5 fruit fly cellular contexts compared by ENCODE assay signal in the genomic region with DNA sequence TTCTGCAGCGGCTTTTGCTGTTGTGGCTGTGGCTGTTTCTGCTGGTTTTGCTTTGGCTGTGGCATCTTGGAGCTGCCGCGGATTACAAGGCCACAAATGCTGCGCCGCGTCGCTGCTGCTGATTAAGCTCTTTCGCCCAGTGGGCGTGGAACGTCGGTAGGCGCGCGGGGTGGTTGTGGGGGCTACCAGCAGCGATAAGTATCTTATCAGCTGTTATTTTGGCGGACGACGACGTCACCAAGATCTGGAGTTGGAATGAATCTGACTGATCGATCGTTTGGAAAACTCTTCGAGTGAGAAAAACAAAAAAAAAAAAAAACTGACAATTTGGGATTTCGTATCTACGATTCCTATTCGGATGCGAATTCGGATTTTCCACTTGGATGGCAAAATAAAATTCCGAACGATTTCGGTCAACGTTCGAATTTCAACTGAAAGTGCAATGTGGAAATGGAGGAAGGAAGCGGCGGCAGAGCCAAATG.
A peak's percentile ranks its signal among the peaks of the same experiment; 100 is the strongest.
TF ChIP-seq lines count a peak whose summit lies in the region.

No protein-coding gene starts in this region.

- TF ChIP-seq CTCF in whole organism, embryonic (GFP tag; optimal IDR thresholded peaks at IDR 0.05; lab: Kevin White, UChicago) = no peak

TF ChIP-seq in whole organism, adult, 20 proteins besides CTCF, POLR2A, EP300 and RAD21:
- TF ChIP-seq Clk (GFP tag; optimal IDR thresholded peaks at IDR 0.05; lab: Kevin White, UChicago) (no peak), CG14711 (tag; optimal IDR thresholded peaks at IDR 0.05; lab: Kevin White, UChicago) (no peak), CG11617 (GFP tag; optimal IDR thresholded peaks at IDR 0.05; lab: Kevin White, UChicago) (no peak), cnc (optimal IDR thresholded peaks at IDR 0.05; lab: Kevin White, UChicago) (no peak), tj (GFP tag; optimal IDR thresholded peaks at IDR 0.05; lab: Kevin White, UChicago) (peak; percentile 77), Hr96 (GFP tag; optimal IDR thresholded peaks at IDR 0.05; lab: Kevin White, UChicago) (no peak), CG12768 (GFP tag; optimal IDR thresholded peaks at IDR 0.05; lab: Kevin White, UChicago) (no peak), Mnt (GFP tag; optimal IDR thresholded peaks at IDR 0.05; lab: Kevin White, UChicago) (peak; percentile 12), ovo (GFP tag; optimal IDR thresholded peaks at IDR 0.05; lab: Kevin White, UChicago) (no peak), pad (GFP tag; optimal IDR thresholded peaks at IDR 0.05; lab: Kevin White, UChicago) (no peak), bab1 (GFP tag; optimal IDR thresholded peaks at IDR 0.05; lab: Kevin White, UChicago) (no peak), CG33017 (tag; optimal IDR thresholded peaks at IDR 0.05; lab: Kevin White, UChicago) (no peak), CG7101 (tag; optimal IDR thresholded peaks at IDR 0.05; lab: Kevin White, UChicago) (no peak), CG1620 (GFP tag; optimal IDR thresholded peaks at IDR 0.05; lab: Kevin White, UChicago) (no peak), CG7045 (GFP tag; optimal IDR thresholded peaks at IDR 0.05; lab: Kevin White, UChicago) (no peak), cic (GFP tag; optimal IDR thresholded peaks at IDR 0.05; lab: Kevin White, UChicago) (no peak)

TF ChIP-seq in whole organism, embryonic, 481 proteins besides CTCF, POLR2A, EP300 and RAD21 (continues in another document):
- TF ChIP-seq ind (GFP tag; optimal IDR thresholded peaks at IDR 0.05; lab: Kevin White, UChicago) = no peak
- no peak for TF ChIP-seq sob (GFP tag; IDR thresholded peaks at IDR 0.05; lab: Robert Waterston, UW)
- TF ChIP-seq CG10267 (tag; optimal IDR thresholded peaks at IDR 0.05; lab: Kevin White, UChicago) = no peak
- TF ChIP-seq CG10366 (GFP tag; IDR thresholded peaks at IDR 0.05; lab: Robert Waterston, UW) = no peak
- 0 out of 4 replicates have a peak, but pooled peaks have one; percentile 79 for TF ChIP-seq chinmo (GFP tag; IDR thresholded peaks at IDR 0.05; lab: Robert Waterston, UW; ENCODE audit: partially characterized antibody)
- TF ChIP-seq CG10209 (GFP tag; optimal IDR thresholded peaks at IDR 0.05; lab: Kevin White, UChicago) = no peak
- TF ChIP-seq CG7556 (GFP tag; optimal IDR thresholded peaks at IDR 0.05; lab: Kevin White, UChicago) = no peak
- no peak for TF ChIP-seq dm (GFP tag; optimal IDR thresholded peaks at IDR 0.05; lab: Kevin White, UChicago)
- TF ChIP-seq Med (GFP tag; lab: Kevin White, UChicago) = peak; percentile 22
- TF ChIP-seq ara (GFP tag; IDR thresholded peaks at IDR 0.05; lab: Robert Waterston, UW) = no peak
- TF ChIP-seq CG12659 (GFP tag; optimal IDR thresholded peaks at IDR 0.05; lab: Kevin White, UChicago) = no peak
- TF ChIP-seq stc (GFP tag; IDR thresholded peaks at IDR 0.05; lab: Robert Waterston, UW) = peak; percentile 12; the same call in 1 of the 2 replicates
- TF ChIP-seq CG7357 (GFP tag; IDR thresholded peaks at IDR 0.05; lab: Robert Waterston, UW) = no peak
- TF ChIP-seq PHDP (tag; optimal IDR thresholded peaks at IDR 0.05; lab: Kevin White, UChicago) = no peak
- TF ChIP-seq danr (GFP tag; IDR thresholded peaks at IDR 0.05; lab: Robert Waterston, UW) = no peak
- TF ChIP-seq CG13287 (GFP tag; IDR thresholded peaks at IDR 0.05; lab: Robert Waterston, UW; ENCODE audit: partially characterized antibody) = peak; percentile 25; the same call in 1 of the 2 replicates
- TF ChIP-seq scrt (GFP tag; optimal IDR thresholded peaks at IDR 0.05; lab: Kevin White, UChicago) = no peak
- no peak for TF ChIP-seq CG14667 (GFP tag; IDR thresholded peaks at IDR 0.05; lab: Robert Waterston, UW)

TF ChIP-seq in whole organism, prepupa, 60 proteins besides CTCF, POLR2A, EP300 and RAD21:
- TF ChIP-seq svp (GFP tag; lab: Kevin White, UChicago) = peak; percentile 93
- no peak for TF ChIP-seq CG11762 (GFP tag; optimal IDR thresholded peaks at IDR 0.05; lab: Kevin White, UChicago; ENCODE audit: insufficient read depth)
- TF ChIP-seq net (GFP tag; optimal IDR thresholded peaks at IDR 0.05; lab: Kevin White, UChicago) = no peak
- no peak for TF ChIP-seq ss (GFP tag; optimal IDR thresholded peaks at IDR 0.05; lab: Kevin White, UChicago)
- no peak for TF ChIP-seq CG11902 (GFP tag; optimal IDR thresholded peaks at IDR 0.05; lab: Kevin White, UChicago)
- no peak for TF ChIP-seq eg (GFP tag; IDR thresholded peaks at IDR 0.05; lab: Robert Waterston, UW)

TF ChIP-seq in whole organism, pupa, 21 proteins besides CTCF, POLR2A, EP300 and RAD21:
- TF ChIP-seq EcR (GFP tag; optimal IDR thresholded peaks at IDR 0.05; lab: Kevin White, UChicago) (peak; percentile 59), Ets98B (GFP tag; IDR thresholded peaks at IDR 0.05; lab: Robert Waterston, UW) (0 out of 2 replicates have a peak, but pooled peaks have one; percentile 31), CG13204 (GFP tag; optimal IDR thresholded peaks at IDR 0.05; lab: Kevin White, UChicago) (no peak), Snoo (tag; optimal IDR thresholded peaks at IDR 0.05; lab: Kevin White, UChicago) (no peak), fd96Ca (GFP tag; IDR thresholded peaks at IDR 0.05; lab: Robert Waterston, UW) (no peak)

TF ChIP-seq in whole organism, wandering third instar larva, 38 proteins besides CTCF, POLR2A, EP300 and RAD21:
- TF ChIP-seq Dif (GFP tag; optimal IDR thresholded peaks at IDR 0.05; lab: Kevin White, UChicago; ENCODE audit: partially characterized antibody) = peak; percentile 22
- no peak for TF ChIP-seq Jra (GFP tag; optimal IDR thresholded peaks at IDR 0.05; lab: Kevin White, UChicago)
- no peak for TF ChIP-seq jim (GFP tag; optimal IDR thresholded peaks at IDR 0.05; lab: Kevin White, UChicago)
- TF ChIP-seq tai (GFP tag; optimal IDR thresholded peaks at IDR 0.05; lab: Kevin White, UChicago) = no peak
- TF ChIP-seq HLH106 (tag; optimal IDR thresholded peaks at IDR 0.05; lab: Kevin White, UChicago) = no peak
- TF ChIP-seq lola (GFP tag; optimal IDR thresholded peaks at IDR 0.05; lab: Kevin White, UChicago) = no peak
- no peak for TF ChIP-seq Rel (GFP tag; optimal IDR thresholded peaks at IDR 0.05; lab: Kevin White, UChicago)
- TF ChIP-seq Rel (tag; optimal IDR thresholded peaks at IDR 0.05; lab: Kevin White, UChicago) = peak; percentile 3
- no peak for TF ChIP-seq brk (GFP tag; optimal IDR thresholded peaks at IDR 0.05; lab: Kevin White, UChicago)
- no peak for TF ChIP-seq woc (GFP tag; optimal IDR thresholded peaks at IDR 0.05; lab: Kevin White, UChicago)
